Fruit fly (Drosophila melanogaster): ENCODE data around the gene GlcAT-I.

dm6 chrX:4150989-4151388 lies 20.0 kb downstream of the GlcAT-I start:
- TF ChIP-seq usp (GFP tag; optimal IDR thresholded peaks at IDR 0.05), result no peak
- TF ChIP-seq CG8478 (optimal IDR thresholded peaks at IDR 0.05), result no peak
